Worm (Caenorhabditis elegans): Measurements from ENCODE around the gene F25G6.8.

F25G6.8 gene

ce11 chrV:8516426-8516825, 48.5 kb downstream of the F25G6.8 start:
- TF ChIP-seq flt-1 (GFP tag; IDR thresholded peaks at IDR 0.05) (no peak), klf-2 (GFP tag; conservative IDR thresholded peaks at IDR 0.05) (no peak), cog-1 (tag; optimal IDR thresholded peaks at IDR 0.05) (no peak), T22C8.4 (GFP tag; IDR thresholded peaks at IDR 0.05) (no peak), ztf-23 (GFP tag; IDR thresholded peaks at IDR 0.05) (no peak), tab-1 (GFP tag; IDR thresholded peaks at IDR 0.05) (no peak), ztf-29 (GFP tag; IDR thresholded peaks at IDR 0.05) (no peak)
